Fruit fly (Drosophila melanogaster): ENCODE data around the gene Cbp80.

Cbp80 gene

DNA sequence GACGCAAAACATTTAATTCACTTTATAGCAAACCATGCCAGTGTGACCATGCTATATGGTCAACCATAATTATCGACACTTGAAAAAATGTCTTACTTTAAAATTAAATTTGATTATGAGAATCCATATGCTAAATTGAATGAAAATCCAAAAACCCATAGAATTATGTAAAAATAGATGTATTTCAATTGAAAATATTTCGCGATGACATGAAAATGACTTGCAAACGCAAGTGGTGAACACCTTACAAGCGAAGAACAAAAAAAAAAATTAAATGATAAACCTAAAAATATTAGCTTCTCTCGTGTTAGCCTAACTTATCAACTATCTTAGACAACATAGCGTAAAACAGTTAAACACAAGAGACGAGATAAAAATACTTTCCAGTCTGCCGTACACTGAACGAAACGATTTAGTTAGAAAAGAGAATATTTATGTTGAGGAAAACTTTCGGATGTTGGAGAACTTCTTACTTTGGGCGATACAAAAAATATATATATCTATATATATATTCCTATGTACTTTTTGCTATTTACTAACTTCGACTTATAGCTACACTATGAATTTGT is 30.1 kb downstream of the Cbp80 start (continued):
- TF ChIP-seq dmrt99B (tag; optimal IDR thresholded peaks at IDR 0.05) (peak; percentile 59), CG43689 (GFP tag; IDR thresholded peaks at IDR 0.05) (no peak), Dip3 (GFP tag; optimal IDR thresholded peaks at IDR 0.05) (peak; percentile 64), CG7839 (tag; optimal IDR thresholded peaks at IDR 0.05) (peak; percentile 60), ato (GFP tag; IDR thresholded peaks at IDR 0.05; ENCODE audit: partially characterized antibody) (no peak), CG31365 (tag; optimal IDR thresholded peaks at IDR 0.05) (no peak), dm (GFP tag; optimal IDR thresholded peaks at IDR 0.05) (no peak), sug (tag; optimal IDR thresholded peaks at IDR 0.05) (no peak), Vsx1 (GFP tag; optimal IDR thresholded peaks at IDR 0.05) (peak; percentile 17), wek (GFP tag; optimal IDR thresholded peaks at IDR 0.05) (peak; percentile 53), ssp (GFP tag; IDR thresholded peaks at IDR 0.05) (no peak; the same call in 1 of the 2 replicates), CG16815 (GFP tag; optimal IDR thresholded peaks at IDR 0.05) (no peak), esg (GFP tag; conservative IDR thresholded peaks at IDR 0.05) (peak; percentile 12; the same call in 1 of the 2 replicates), crc (GFP tag; optimal IDR thresholded peaks at IDR 0.05) (no peak), kah (GFP tag; optimal IDR thresholded peaks at IDR 0.05) (peak; percentile 13), Hr3 (GFP tag; optimal IDR thresholded peaks at IDR 0.05) (peak; percentile 46), CG3065 (GFP tag; optimal IDR thresholded peaks at IDR 0.05) (no peak), CG17612 (GFP tag; IDR thresholded peaks at IDR 0.05) (no peak), CG3838 (GFP tag; optimal IDR thresholded peaks at IDR 0.05) (no peak), Stat92E (GFP tag; optimal IDR thresholded peaks at IDR 0.05) (no peak), CG13894 (tag; optimal IDR thresholded peaks at IDR 0.05) (no peak), rib (GFP tag; IDR thresholded peaks at IDR 0.05) (no peak), YL-1 (GFP tag; optimal IDR thresholded peaks at IDR 0.05) (no peak), sens-2 (GFP tag; IDR thresholded peaks at IDR 0.05) (no peak), CG31388 (GFP tag; optimal IDR thresholded peaks at IDR 0.05) (no peak), CG8281 (tag; optimal IDR thresholded peaks at IDR 0.05) (no peak), Sox100B (GFP tag; optimal IDR thresholded peaks at IDR 0.05) (peak; percentile 53), CG2202 (tag; optimal IDR thresholded peaks at IDR 0.05) (no peak), Myb (GFP tag; optimal IDR thresholded peaks at IDR 0.05) (peak; percentile 73), chm (GFP tag; IDR thresholded peaks at IDR 0.05) (no peak), CG14050 (GFP tag; IDR thresholded peaks at IDR 0.05) (peak; percentile 47; the same call in 1 of the 3 replicates), Mrtf (GFP tag; IDR thresholded peaks at IDR 0.05) (no peak), CG7786 (GFP tag; optimal IDR thresholded peaks at IDR 0.05) (peak; percentile 35), chif (GFP tag; optimal IDR thresholded peaks at IDR 0.05) (peak in 1 of 2 experiments; percentile 48), BEAF-32 (GFP tag; optimal IDR thresholded peaks at IDR 0.05) (peak; percentile 12), gsb-n (tag; optimal IDR thresholded peaks at IDR 0.05) (no peak), HHEX (GFP tag; optimal IDR thresholded peaks at IDR 0.05) (peak; percentile 26), CG11093 (GFP tag; IDR thresholded peaks at IDR 0.05) (no peak), CkIIα-i1 (GFP tag; IDR thresholded peaks at IDR 0.05) (no peak), ERR (GFP tag; optimal IDR thresholded peaks at IDR 0.05) (no peak), dysf (GFP tag; IDR thresholded peaks at IDR 0.05) (0 out of 3 replicates have a peak, but pooled peaks have one; percentile 22), Dek (tag; optimal IDR thresholded peaks at IDR 0.05) (peak; percentile 33), Dip2 (GFP tag; IDR thresholded peaks at IDR 0.05) (no peak), Atf6 (GFP tag; IDR thresholded peaks at IDR 0.05) (peak; percentile 69), tio (GFP tag; optimal IDR thresholded peaks at IDR 0.05) (peak; percentile 67), CG4820 (GFP tag; optimal IDR thresholded peaks at IDR 0.05) (peak; percentile 33), CG5245 (GFP tag; optimal IDR thresholded peaks at IDR 0.05) (peak; percentile 13), Gug (GFP tag; IDR thresholded peaks at IDR 0.05) (0 out of 4 replicates have a peak, but pooled peaks have one; percentile 17), CG3281 (GFP tag; optimal IDR thresholded peaks at IDR 0.05) (peak; percentile 50), Elba2 (GFP tag; optimal IDR thresholded peaks at IDR 0.05) (no peak), CG11085 (GFP tag; IDR thresholded peaks at IDR 0.05) (no peak)
